Fruit fly (Drosophila melanogaster): ENCODE data around the gene D19B.
A peak's percentile ranks its signal among the peaks of the same experiment; 100 is the strongest.

Gene D19B

DNA sequence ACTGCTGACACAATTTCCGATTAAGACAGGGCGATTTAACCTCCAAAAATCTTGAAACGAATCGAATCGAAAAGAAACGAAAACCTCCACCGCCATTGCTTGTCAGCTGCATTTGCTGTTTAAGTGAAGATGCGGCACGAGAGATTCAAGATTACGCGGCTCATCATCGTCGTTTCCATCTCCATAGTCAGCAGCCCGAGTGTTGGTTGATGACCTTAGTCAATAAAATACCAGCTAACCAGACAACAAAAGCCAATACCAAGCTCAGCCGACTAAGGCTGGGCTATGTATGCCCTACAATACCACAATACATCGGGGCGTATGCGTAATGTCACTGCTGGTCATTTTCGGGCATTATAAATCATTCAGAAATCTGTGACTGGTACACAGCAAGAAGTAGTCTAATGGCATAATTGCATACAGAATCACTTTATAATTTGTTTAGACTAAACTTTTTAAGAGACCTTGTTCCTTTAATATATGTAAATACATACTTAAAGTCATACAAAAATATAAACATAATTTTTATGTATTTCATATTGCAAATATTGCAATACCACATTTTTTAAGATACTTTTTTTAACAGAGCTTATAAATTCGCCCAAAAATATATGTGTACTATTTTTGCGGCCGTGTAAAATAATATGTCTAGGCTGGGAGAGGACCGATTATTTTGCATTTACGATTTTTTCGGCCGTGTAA lies 43.8 kb downstream of the D19B start (continued):
- TF ChIP-seq az2 (GFP tag; optimal IDR thresholded peaks at IDR 0.05) (no peak), CG3726 (GFP tag; IDR thresholded peaks at IDR 0.05) (no peak), chinmo (GFP tag; IDR thresholded peaks at IDR 0.05; ENCODE audit: partially characterized antibody) (peak; percentile 82; the same call in 2 of the 4 replicates), CG10366 (GFP tag; IDR thresholded peaks at IDR 0.05) (no peak), CG16779 (GFP tag; IDR thresholded peaks at IDR 0.05) (no peak), H15 (GFP tag; IDR thresholded peaks at IDR 0.05) (no peak), zen2 (GFP tag; IDR thresholded peaks at IDR 0.05; ENCODE audit: partially characterized antibody) (no peak), eyg (GFP tag; optimal IDR thresholded peaks at IDR 0.05) (no peak), CG30431 (GFP tag; optimal IDR thresholded peaks at IDR 0.05) (no peak), prd (optimal IDR thresholded peaks at IDR 0.05) (no peak), prd (GFP tag; IDR thresholded peaks at IDR 0.05) (no peak), CG34422 (GFP tag; IDR thresholded peaks at IDR 0.05) (no peak), row (GFP tag; IDR thresholded peaks at IDR 0.05) (0 out of 3 replicates have a peak, but pooled peaks have one; percentile 22), gem (tag; optimal IDR thresholded peaks at IDR 0.05) (peak; percentile 52), CG3847 (GFP tag; IDR thresholded peaks at IDR 0.05) (no peak), CG13296 (GFP tag; optimal IDR thresholded peaks at IDR 0.05) (no peak), Ets97D (GFP tag; optimal IDR thresholded peaks at IDR 0.05) (no peak), grau (tag; optimal IDR thresholded peaks at IDR 0.05) (peak; percentile 20), CG6272 (GFP tag; IDR thresholded peaks at IDR 0.05) (no peak), ap (GFP tag; IDR thresholded peaks at IDR 0.05) (no peak), ci (GFP tag; IDR thresholded peaks at IDR 0.05) (no peak), exex (tag; optimal IDR thresholded peaks at IDR 0.05) (no peak), otp (GFP tag; IDR thresholded peaks at IDR 0.05) (0 out of 3 replicates have a peak, but pooled peaks have one; percentile 10), Ssrp (tag; optimal IDR thresholded peaks at IDR 0.05) (no peak), luna (GFP tag; optimal IDR thresholded peaks at IDR 0.05) (no peak), CG17612 (GFP tag; IDR thresholded peaks at IDR 0.05) (no peak), Six4 (GFP tag; optimal IDR thresholded peaks at IDR 0.05) (no peak), CG12942 (GFP tag; optimal IDR thresholded peaks at IDR 0.05) (no peak), Hr51 (GFP tag; optimal IDR thresholded peaks at IDR 0.05) (peak in 1 of 2 experiments; percentile 47), PHDP (tag; optimal IDR thresholded peaks at IDR 0.05) (no peak), Doc2 (GFP tag; IDR thresholded peaks at IDR 0.05) (no peak), dan (GFP tag; IDR thresholded peaks at IDR 0.05) (no peak), Atf6 (GFP tag; IDR thresholded peaks at IDR 0.05) (no peak), dysf (GFP tag; IDR thresholded peaks at IDR 0.05) (peak; percentile 45; the same call in 1 of the 3 replicates), Mad (GFP tag; optimal IDR thresholded peaks at IDR 0.05) (no peak), CG4282 (GFP tag; optimal IDR thresholded peaks at IDR 0.05) (no peak), CTCF (GFP tag; optimal IDR thresholded peaks at IDR 0.05) (no peak), Nf-YC (tag; optimal IDR thresholded peaks at IDR 0.05) (no peak), CG1647 (GFP tag; optimal IDR thresholded peaks at IDR 0.05) (no peak), CG2678 (tag; optimal IDR thresholded peaks at IDR 0.05) (peak; percentile 21), slbo (GFP tag; IDR thresholded peaks at IDR 0.05) (0 out of 2 replicates have a peak, but pooled peaks have one; percentile 10), CG8478 (optimal IDR thresholded peaks at IDR 0.05) (no peak), ind (GFP tag; optimal IDR thresholded peaks at IDR 0.05) (no peak), Ets65A (GFP tag) (peak; percentile 7), CG14441 (GFP tag; IDR thresholded peaks at IDR 0.05) (peak; percentile 24; the same call in 1 of the 2 replicates), Nf-YA (GFP tag; IDR thresholded peaks at IDR 0.05) (no peak), CG11456 (GFP tag; IDR thresholded peaks at IDR 0.05) (no peak), ttk (GFP tag; IDR thresholded peaks at IDR 0.05) (no peak), CG12769 (tag; optimal IDR thresholded peaks at IDR 0.05) (peak; percentile 17), CG14014 (GFP tag; IDR thresholded peaks at IDR 0.05) (no peak), insv (GFP tag; optimal IDR thresholded peaks at IDR 0.05) (no peak), tgo (GFP tag; IDR thresholded peaks at IDR 0.05) (peak; percentile 14; the same call in 1 of the 3 replicates), NC2α (GFP tag; optimal IDR thresholded peaks at IDR 0.05) (no peak)

Data from whole organism, embryonic.